Worm (Caenorhabditis elegans): Measurements from ENCODE around the gene B0563.18.

DNA sequence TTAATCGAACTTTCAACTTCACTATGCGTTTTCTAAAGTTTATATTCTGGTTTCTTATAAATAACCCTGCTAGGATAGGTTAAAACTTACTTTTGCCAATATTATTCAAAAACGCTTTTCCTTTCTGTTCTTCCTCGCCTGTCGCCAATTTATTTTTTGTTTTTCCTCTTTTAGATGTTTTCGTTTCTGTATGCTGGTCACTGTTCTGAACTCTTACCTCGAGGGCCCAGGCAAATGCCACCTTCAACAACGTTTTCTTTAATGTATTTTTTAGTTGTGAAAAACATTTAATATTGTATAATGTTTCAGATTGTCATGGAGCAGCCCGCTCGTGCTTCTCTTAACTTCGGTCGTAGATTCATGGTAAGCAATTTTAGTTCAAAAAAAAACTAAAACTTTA lies 9.8 kb downstream of the B0563.18 start, which contains the start of gene Y81B9A.3:
- TF ChIP-seq lin-39 (tag; optimal IDR thresholded peaks at IDR 0.05), result no peak
- TF ChIP-seq ces-1 (GFP tag; optimal IDR thresholded peaks at IDR 0.05), result no peak
- no peak for TF ChIP-seq mef-2 (tag; optimal IDR thresholded peaks at IDR 0.05)
- no peak for TF ChIP-seq sox-4 (tag; optimal IDR thresholded peaks at IDR 0.05)
- no peak for TF ChIP-seq egl-27 (tag; optimal IDR thresholded peaks at IDR 0.05)
- no peak for TF ChIP-seq nhr-71 (tag; optimal IDR thresholded peaks at IDR 0.05)
- TF ChIP-seq nhr-77 (tag; optimal IDR thresholded peaks at IDR 0.05), result no peak
- no peak for TF ChIP-seq unc-62 (GFP tag; optimal IDR thresholded peaks at IDR 0.05)
- no peak for TF ChIP-seq mab-9 (GFP tag; IDR thresholded peaks at IDR 0.05)
- TF ChIP-seq fos-1 (tag; optimal IDR thresholded peaks at IDR 0.05), result no peak
- TF ChIP-seq nhr-12 (tag; optimal IDR thresholded peaks at IDR 0.05), result no peak
- no peak for TF ChIP-seq ama-1 (optimal IDR thresholded peaks at IDR 0.05)
- no peak for TF ChIP-seq ztf-11 (tag; optimal IDR thresholded peaks at IDR 0.05)
- no peak for TF ChIP-seq lsy-2 (tag; optimal IDR thresholded peaks at IDR 0.05)

Measured in whole organism, L1 larva.